Worm (Caenorhabditis elegans) whole organism, L1 larva: ENCODE results near the gene F54F7.14.

Source experiments
- C04F5.9 ChIP-seq: sonication (generic microtip); optimal IDR thresholded peaks from 2 replicates; lab custom pipeline; 2016; ENCODE audit warnings: missing genetic modification characterization, missing compliant biosample characterization
- F16B12.6 ChIP-seq: fragments of 150-350 bp; optimal IDR thresholded peaks from 2 replicates; lab custom pipeline; 2014; ENCODE audit warnings: missing biosample characterization, missing genetic modification characterization
- Y116A8C.19 ChIP-seq: sonication (generic microtip); optimal IDR thresholded peaks from 2 replicates; lab custom pipeline; 2016; ENCODE audit warnings: missing compliant biosample characterization, missing genetic modification characterization, borderline replicate concordance
- aha-1 ChIP-seq: fragments of 150-350 bp; optimal IDR thresholded peaks from 2 replicates; lab custom pipeline; 2014; ENCODE audit warnings: missing biosample characterization, missing genetic modification characterization
- ceh-8 ChIP-seq: fragments of 200-800 bp; sonication (Bioruptor generic); optimal IDR thresholded peaks from 2 replicates; lab custom pipeline; 2018; ENCODE audit warnings: mild to moderate bottlenecking, missing genetic modification characterization, moderate library complexity, missing compliant biosample characterization
- ceh-82 ChIP-seq, 3 experiments: fragments of 150-350 bp in 1 of 3; sonication (generic microtip) in 2 of 3; optimal IDR thresholded peaks; 2 replicates each; lab custom pipeline; 2014 to 2017; ENCODE audit warnings: missing biosample characterization in 3 of 3, missing genetic modification characterization in 3 of 3
- ceh-90 ChIP-seq: sonication (generic microtip); optimal IDR thresholded peaks from 2 replicates; lab custom pipeline; 2016; ENCODE audit warnings: missing genetic modification characterization, missing compliant biosample characterization
- ces-1 ChIP-seq: fragments of 150-350 bp; optimal IDR thresholded peaks from 2 replicates; lab custom pipeline; 2014; ENCODE audit warnings: missing biosample characterization, missing genetic modification reagents, missing genetic modification characterization
- dsc-1 ChIP-seq: sonication (generic microtip); optimal IDR thresholded peaks from 2 replicates; lab custom pipeline; 2016; ENCODE audit warnings: mild to moderate bottlenecking, missing genetic modification characterization, missing compliant biosample characterization
- efl-1 ChIP-seq, 4 experiments: fragments of 150-350 bp; optimal IDR thresholded peaks in 3 of 4; peaks in 1 of 4; 1 replicate in 1 of 4; 2 replicates in 3 of 4; lab custom pipeline; 2014; ENCODE audit warnings: missing biosample characterization in 2 of 4, missing genetic modification characterization in 2 of 4, missing genetic modification reagents in 2 of 4
- efl-3 ChIP-seq: fragments of 200-800 bp; sonication (Bioruptor generic); optimal IDR thresholded peaks from 2 replicates; lab custom pipeline; 2018; ENCODE audit warnings: mild to moderate bottlenecking, missing genetic modification characterization, missing compliant biosample characterization
- egl-27 ChIP-seq, 2 experiments: fragments of 150-350 bp in 1 of 2; sonication (generic microtip); optimal IDR thresholded peaks; 3 replicates each; lab custom pipeline; 2017 to 2018; ENCODE audit warnings: missing biosample characterization in 2 of 2, missing genetic modification characterization in 2 of 2, missing genetic modification reagents in 2 of 2
- elt-3 ChIP-seq, 6 experiments: fragments of 150-350 bp in 1 of 6; sonication (generic microtip); optimal IDR thresholded peaks; 2 replicates each; lab custom pipeline; 2017 to 2018; ENCODE audit warnings: missing biosample characterization in 6 of 6, missing genetic modification characterization in 6 of 6, inconsistent platforms in 1 of 6
- fkh-10 ChIP-seq: sonication (generic microtip); optimal IDR thresholded peaks from 2 replicates; lab custom pipeline; 2017; ENCODE audit warnings: missing biosample characterization, missing genetic modification reagents, missing genetic modification characterization
- fkh-4 ChIP-seq: sonication (generic microtip); optimal IDR thresholded peaks from 2 replicates; lab custom pipeline; 2016; ENCODE audit warnings: missing compliant biosample characterization, missing genetic modification characterization, borderline replicate concordance
- fkh-8 ChIP-seq: sonication (generic microtip); optimal IDR thresholded peaks from 2 replicates; lab custom pipeline; 2016; ENCODE audit warnings: mild to moderate bottlenecking, missing genetic modification characterization, missing compliant biosample characterization
- hlh-4 ChIP-seq: sonication (generic microtip); optimal IDR thresholded peaks from 2 replicates; lab custom pipeline; 2016; ENCODE audit warnings: mild to moderate bottlenecking, missing genetic modification characterization, missing compliant biosample characterization
- jun-1 ChIP-seq: fragments of 150-350 bp; optimal IDR thresholded peaks from 2 replicates; lab custom pipeline; 2014; ENCODE audit warnings: missing biosample characterization, missing genetic modification reagents, missing genetic modification characterization
- lin-14 ChIP-seq: fragments of 200-800 bp; sonication (Bioruptor generic); optimal IDR thresholded peaks from 2 replicates; lab custom pipeline; 2018; ENCODE audit warnings: mild to moderate bottlenecking, missing genetic modification characterization, moderate library complexity, missing compliant biosample characterization
- lin-35 ChIP-seq, 2 experiments: fragments of 150-350 bp; optimal IDR thresholded peaks; 2 replicates each; lab custom pipeline; 2014; ENCODE audit warnings: missing biosample characterization in 2 of 2, missing genetic modification characterization in 2 of 2, missing genetic modification reagents in 2 of 2
- lin-39 ChIP-seq: fragments of 150-350 bp; optimal IDR thresholded peaks from 2 replicates; lab custom pipeline; 2014; ENCODE audit warnings: missing biosample characterization, missing genetic modification reagents, missing genetic modification characterization
- mab-9 ChIP-seq: fragments of 200-800 bp; sonication (Bioruptor generic); IDR thresholded peaks from 2 replicates; pipeline ENCODE4 v1.3.6; 2022; ENCODE audit warnings: missing genetic modification reagents, missing genetic modification characterization, missing compliant biosample characterization
- mep-1 ChIP-seq: fragments of 150-350 bp; optimal IDR thresholded peaks from 2 replicates; lab custom pipeline; 2014; ENCODE audit warnings: missing biosample characterization, missing genetic modification characterization
- nhr-28 ChIP-seq: fragments of 150-350 bp; optimal IDR thresholded peaks from 2 replicates; lab custom pipeline; 2014; ENCODE audit warnings: missing biosample characterization, missing genetic modification characterization
- nhr-47 ChIP-seq: sonication (generic microtip); optimal IDR thresholded peaks from 2 replicates; lab custom pipeline; 2016; ENCODE audit warnings: mild to moderate bottlenecking, missing genetic modification characterization, moderate library complexity, missing compliant biosample characterization
- nhr-71 ChIP-seq: sonication (generic microtip); optimal IDR thresholded peaks from 2 replicates; lab custom pipeline; 2016; ENCODE audit warnings: mild to moderate bottlenecking, missing genetic modification characterization, moderate library complexity, missing compliant biosample characterization
- nhr-76 ChIP-seq: sonication (generic microtip); optimal IDR thresholded peaks from 2 replicates; lab custom pipeline; 2017; ENCODE audit warnings: missing biosample characterization, missing genetic modification characterization
- nhr-77 ChIP-seq: fragments of 150-350 bp; optimal IDR thresholded peaks from 2 replicates; lab custom pipeline; 2014; ENCODE audit warnings: missing biosample characterization, missing genetic modification characterization
- nhr-84 ChIP-seq: sonication (generic microtip); optimal IDR thresholded peaks from 2 replicates; lab custom pipeline; 2017; ENCODE audit warnings: missing biosample characterization, missing genetic modification characterization
- nhr-85 ChIP-seq: sonication (generic microtip); peaks from one replicate; lab custom pipeline; 2016; ENCODE audit warnings: missing genetic modification characterization, inconsistent platforms, missing compliant biosample characterization
- pax-3 ChIP-seq: fragments of 200-800 bp; sonication (Bioruptor generic); optimal IDR thresholded peaks from 2 replicates; lab custom pipeline; 2018; ENCODE audit warnings: mild to moderate bottlenecking, missing genetic modification characterization, moderate library complexity, missing compliant biosample characterization
- rnt-1 ChIP-seq: sonication (generic microtip); optimal IDR thresholded peaks from 2 replicates; lab custom pipeline; 2016; ENCODE audit warnings: mild to moderate bottlenecking, missing genetic modification characterization, moderate library complexity, missing compliant biosample characterization
- skn-1 ChIP-seq: fragments of 150-350 bp; optimal IDR thresholded peaks from 2 replicates; lab custom pipeline; 2014; ENCODE audit warnings: missing biosample characterization, missing genetic modification characterization
- snu-23 ChIP-seq: sonication (generic microtip); optimal IDR thresholded peaks from 2 replicates; lab custom pipeline; 2016; ENCODE audit warnings: missing genetic modification characterization, missing compliant biosample characterization
- unc-130 ChIP-seq: fragments of 150-350 bp; optimal IDR thresholded peaks from 2 replicates; lab custom pipeline; 2017; ENCODE audit warnings: missing biosample characterization, missing genetic modification characterization, inconsistent platforms
- ztf-11 ChIP-seq, 2 experiments: sonication (generic microtip); optimal IDR thresholded peaks; 2 replicates each; lab custom pipeline; 2016 to 2017; ENCODE audit warnings: missing genetic modification characterization in 2 of 2, missing biosample characterization in 1 of 2, missing compliant biosample characterization in 1 of 2

Gene F54F7.14

ce11 chrX:11854903-11855302 lies 4.2 kb downstream of the F54F7.14 start, which contains the start of gene F54F7.8:
TSS of gene F54F7.8 (minus strand) at chrX:11855003.
- TF ChIP-seq jun-1 (no peak), unc-130 (tag; lab: Kevin White, UChicago) (no peak), F16B12.6 (no peak), lin-39 (tag; lab: Kevin White, UChicago) (no peak), nhr-76 (no peak), efl-3 (GFP tag; lab: Kevin White, UChicago) (no peak), fkh-10 (GFP tag; lab: Kevin White, UChicago) (no peak), ceh-8 (GFP tag; lab: Kevin White, UChicago) (no peak), fkh-4 (tag; lab: Kevin White, UChicago) (no peak), lin-14 (GFP tag; lab: Kevin White, UChicago) (no peak), C04F5.9 (no peak)

ce11 chrX:11856214-11856613 lies 5.5 kb downstream of the F54F7.14 start:
- TF ChIP-seq fkh-10 (GFP tag; lab: Kevin White, UChicago) (no peak), skn-1 (tag; lab: Kevin White, UChicago) (no peak), efl-3 (GFP tag; lab: Kevin White, UChicago) (no peak), fkh-8 (no peak), ceh-82 (tag; optimal IDR thresholded peaks at IDR 0.05; lab: Kevin White, UChicago) (no peak), nhr-77 (tag; lab: Kevin White, UChicago) (no peak), lin-39 (tag; lab: Kevin White, UChicago) (no peak), mep-1 (tag; lab: Kevin White, UChicago) (no peak), elt-3 (tag; optimal IDR thresholded peaks at IDR 0.05; lab: Kevin White, UChicago) (no peak), nhr-28 (tag; lab: Kevin White, UChicago) (no peak), pax-3 (no peak), Y116A8C.19 (tag; lab: Kevin White, UChicago) (no peak), aha-1 (tag; lab: Kevin White, UChicago) (no peak), rnt-1 (tag; lab: Kevin White, UChicago) (no peak), F16B12.6 (no peak), hlh-4 (tag; lab: Kevin White, UChicago) (no peak), nhr-76 (no peak)

- no peak for TF ChIP-seq nhr-47 (tag; lab: Kevin White, UChicago)
- TF ChIP-seq nhr-71 (tag; lab: Kevin White, UChicago): no peak
- TF ChIP-seq mab-9 (GFP tag; lab: Robert Waterston, UW): no peak
- no peak for TF ChIP-seq efl-1 (optimal IDR thresholded peaks at IDR 0.05; lab: Kevin White, UChicago)
- no peak for TF ChIP-seq efl-1 (GFP tag; optimal IDR thresholded peaks at IDR 0.05 in 1 of 2; lab: Kevin White, UChicago)
- no peak for TF ChIP-seq snu-23 (GFP tag; lab: Kevin White, UChicago)
Observed at ce11 chrX:11857178-11857577, 6.5 kb downstream of the F54F7.14 start, which contains the start of gene mes-1. TSS of gene mes-1 (plus strand) at chrX:11857478.

ce11 chrX:11863307-11863706 lies 12.6 kb downstream of the F54F7.14 start, which contains the start of gene F54F7.10:
TSS of gene F54F7.10 (plus strand) at chrX:11863607.
- TF ChIP-seq dsc-1 (tag; lab: Kevin White, UChicago) (no peak), egl-27 (tag; optimal IDR thresholded peaks at IDR 0.05; lab: Kevin White, UChicago) (no peak)

ce11 chrX:11865083-11865482 lies 14.4 kb downstream of the F54F7.14 start, which contains the start of gene F54F7.6:
TSS of gene F54F7.6 (plus strand) at chrX:11865383.
- TF ChIP-seq ceh-90 (no peak), nhr-85 (no peak), lin-35 (GFP tag; optimal IDR thresholded peaks at IDR 0.05; lab: Kevin White, UChicago) (no peak), ces-1 (no peak), lin-14 (GFP tag; lab: Kevin White, UChicago) (no peak), rnt-1 (tag; lab: Kevin White, UChicago) (no peak), ztf-11 (tag; optimal IDR thresholded peaks at IDR 0.05; lab: Kevin White, UChicago) (no peak), mab-9 (GFP tag; lab: Robert Waterston, UW) (no peak), F16B12.6 (no peak), fkh-4 (tag; lab: Kevin White, UChicago) (no peak), snu-23 (GFP tag; lab: Kevin White, UChicago) (no peak), nhr-84 (tag; lab: Kevin White, UChicago) (no peak)
- TF ChIP-seq, all 84 proteins: peak for 0
